Worm (Caenorhabditis elegans) whole organism, L4 larva: Measurements from ENCODE around the gene pyk-2.

Experiments used
- F10B5.3 ChIP-seq: sonication (generic microtip); optimal IDR thresholded peaks from 2 replicates; lab custom pipeline; 2016; ENCODE audit warnings: mild to moderate bottlenecking, missing genetic modification characterization, missing compliant biosample characterization
- F26F4.8 ChIP-seq: fragments of 200-800 bp; sonication (Bioruptor generic); conservative IDR thresholded peaks from 2 replicates; pipeline ENCODE4 v1.3.6; 2022; ENCODE audit warnings: missing genetic modification characterization, missing compliant biosample characterization
- F49E8.2 ChIP-seq: sonication (generic microtip); optimal IDR thresholded peaks from 2 replicates; lab custom pipeline; 2016; ENCODE audit warnings: missing compliant biosample characterization, mild to moderate bottlenecking, missing genetic modification characterization, borderline replicate concordance
- R02D3.7 ChIP-seq: fragments of 150-350 bp; sonication (generic microtip); optimal IDR thresholded peaks from 3 replicates; lab custom pipeline; 2014; ENCODE audit warnings: missing biosample characterization, missing genetic modification characterization
- ZK337.2 ChIP-seq: fragments of 200-800 bp; sonication (Bioruptor generic); IDR thresholded peaks from 2 replicates; pipeline ENCODE4 v1.3.6; 2022; ENCODE audit warnings: missing genetic modification reagents, missing genetic modification characterization, missing compliant biosample characterization
- aha-1 ChIP-seq: fragments of 150-350 bp; peaks from one replicate; lab custom pipeline; 2014; ENCODE audit warnings: missing biosample characterization, missing genetic modification characterization
- aly-2 ChIP-seq: sonication (generic microtip); optimal IDR thresholded peaks from 2 replicates; lab custom pipeline; 2018; ENCODE audit warnings: missing biosample characterization, missing genetic modification characterization
- ama-1 ChIP-seq: fragments of 150-350 bp; optimal IDR thresholded peaks from 2 replicates; lab custom pipeline; 2014; ENCODE audit warnings: inconsistent platforms, mixed read lengths
- ceh-20 ChIP-seq: fragments of 200-800 bp; sonication (Bioruptor generic); IDR thresholded peaks from 2 replicates; pipeline ENCODE4 v1.3.6; 2022; ENCODE audit warnings: missing genetic modification reagents, missing genetic modification characterization, missing compliant biosample characterization
- cey-2 ChIP-seq: sonication (generic microtip); optimal IDR thresholded peaks from 3 replicates; lab custom pipeline; 2017; ENCODE audit warnings: missing genetic modification characterization, mild to moderate bottlenecking, missing compliant biosample characterization, antibody characterized with exemption, borderline replicate concordance; ENCODE audit not compliant: insufficient read depth
- daf-16 ChIP-seq, 3 experiments: sonication (generic microtip); optimal IDR thresholded peaks; 2 replicates each; lab custom pipeline; 2016 to 2017; ENCODE audit warnings: missing genetic modification characterization in 3 of 3, missing genetic modification reagents in 3 of 3, mild to moderate bottlenecking in 2 of 3, missing compliant biosample characterization in 2 of 3, missing biosample characterization in 1 of 3, moderate library complexity in 1 of 3
- dmd-6 ChIP-seq: fragments of 200-800 bp; sonication (Bioruptor generic); IDR thresholded peaks from 2 replicates; pipeline ENCODE4 v1.3.6; 2022; ENCODE audit warnings: missing genetic modification reagents, missing genetic modification characterization, missing compliant biosample characterization
- egl-27 ChIP-seq: sonication (generic microtip); optimal IDR thresholded peaks from 3 replicates; lab custom pipeline; 2017; ENCODE audit warnings: missing biosample characterization, missing genetic modification reagents, missing genetic modification characterization
- fkh-10 ChIP-seq: fragments of 150-350 bp; optimal IDR thresholded peaks from 2 replicates; lab custom pipeline; 2014; ENCODE audit warnings: missing biosample characterization, missing genetic modification reagents, missing genetic modification characterization
- fos-1 ChIP-seq: fragments of 150-350 bp; optimal IDR thresholded peaks from 2 replicates; lab custom pipeline; 2014; ENCODE audit warnings: missing biosample characterization, missing genetic modification characterization
- hif-1 ChIP-seq, 2 experiments: sonication (generic microtip); optimal IDR thresholded peaks; 2 replicates each; lab custom pipeline; 2016 to 2017; ENCODE audit warnings: missing compliant biosample characterization in 2 of 2, missing genetic modification characterization in 2 of 2, missing genetic modification reagents in 2 of 2, missing genotype in 2 of 2, mild to moderate bottlenecking in 1 of 2
- hlh-30 ChIP-seq: sonication (generic microtip); optimal IDR thresholded peaks from 2 replicates; lab custom pipeline; 2017; ENCODE audit warnings: antibody characterized with exemption, mild to moderate bottlenecking, missing genetic modification characterization, missing compliant biosample characterization; ENCODE audit not compliant: insufficient read depth
- lin-1 ChIP-seq: fragments of 200-800 bp; sonication (Bioruptor generic); IDR thresholded peaks from 2 replicates; pipeline ENCODE4 v1.3.6; 2022; ENCODE audit warnings: missing genetic modification reagents, missing genetic modification characterization, missing compliant biosample characterization
- lin-15B ChIP-seq: fragments of 150-350 bp; sonication (generic microtip); optimal IDR thresholded peaks from 3 replicates; lab custom pipeline; 2014; ENCODE audit warnings: missing biosample characterization, missing genetic modification characterization
- lin-39 ChIP-seq: fragments of 150-350 bp; optimal IDR thresholded peaks from 2 replicates; lab custom pipeline; 2014; ENCODE audit warnings: missing biosample characterization, missing genetic modification reagents, missing genetic modification characterization
- lsy-2 ChIP-seq, 2 experiments: fragments of 150-350 bp in 1 of 2; sonication (generic microtip) in 1 of 2; optimal IDR thresholded peaks; 2 replicates each; lab custom pipeline; 2014 to 2017; ENCODE audit warnings: missing biosample characterization in 2 of 2, missing genetic modification characterization in 2 of 2
- madf-5 ChIP-seq, 2 experiments: fragments of 200-800 bp; sonication (Bioruptor generic); IDR thresholded peaks; 2 replicates each; pipeline ENCODE4 v1.3.6; 2022; ENCODE audit warnings: missing compliant biosample characterization in 2 of 2, missing genetic modification characterization in 2 of 2
- mdt-29 ChIP-seq: fragments of 200-800 bp; sonication (Bioruptor generic); IDR thresholded peaks from 2 replicates; pipeline ENCODE4 v1.3.6; 2022; ENCODE audit warnings: missing genetic modification reagents, missing genetic modification characterization, missing compliant biosample characterization
- mep-1 ChIP-seq: fragments of 150-350 bp; sonication (generic microtip); optimal IDR thresholded peaks from 3 replicates; lab custom pipeline; 2014; ENCODE audit warnings: missing biosample characterization, missing genetic modification characterization
- mes-2 ChIP-seq: sonication (generic microtip); optimal IDR thresholded peaks from 2 replicates; lab custom pipeline; 2016; ENCODE audit warnings: missing genotype, mild to moderate bottlenecking, missing genetic modification characterization, missing compliant biosample characterization; ENCODE audit not compliant: poor library complexity, severe bottlenecking
- mxl-3 ChIP-seq: fragments of 200-800 bp; sonication (Bioruptor generic); optimal IDR thresholded peaks from 2 replicates; lab custom pipeline; 2018; ENCODE audit warnings: mild to moderate bottlenecking, missing genetic modification characterization, missing compliant biosample characterization
- nhr-102 ChIP-seq: sonication (generic microtip); optimal IDR thresholded peaks from 2 replicates; lab custom pipeline; 2016; ENCODE audit warnings: mild to moderate bottlenecking, missing genetic modification characterization, moderate library complexity, missing compliant biosample characterization
- nhr-11 ChIP-seq: fragments of 150-350 bp; optimal IDR thresholded peaks from 2 replicates; lab custom pipeline; 2014; ENCODE audit warnings: missing biosample characterization, missing genetic modification characterization
- nhr-6 ChIP-seq: fragments of 150-350 bp; optimal IDR thresholded peaks from 2 replicates; lab custom pipeline; 2014; ENCODE audit warnings: missing biosample characterization, missing genetic modification characterization
- pha-4 ChIP-seq, 2 experiments: fragments of 150-350 bp in 1 of 2; fragments of 200-800 bp in 1 of 2; sonication (Bioruptor generic) in 1 of 2; IDR thresholded peaks in 1 of 2; optimal IDR thresholded peaks in 1 of 2; 2 replicates each; pipeline versions ENCODE4 v1.3.6 to Lab custom; 2014 to 2022; ENCODE audit warnings: missing genetic modification characterization in 2 of 2, missing genetic modification reagents in 2 of 2, missing biosample characterization in 1 of 2, missing compliant biosample characterization in 1 of 2
- php-3 ChIP-seq: fragments of 200-800 bp; sonication (Bioruptor generic); IDR thresholded peaks from 2 replicates; pipeline ENCODE4 v1.3.6; 2022; ENCODE audit warnings: missing genetic modification reagents, missing genetic modification characterization, missing compliant biosample characterization
- pqm-1 ChIP-seq: sonication (generic microtip); optimal IDR thresholded peaks from 2 replicates; lab custom pipeline; 2017; ENCODE audit warnings: missing biosample characterization, missing genetic modification characterization
- skn-1 ChIP-seq: fragments of 150-350 bp; optimal IDR thresholded peaks from 2 replicates; lab custom pipeline; 2014; ENCODE audit warnings: missing biosample characterization, missing genetic modification characterization
- snpc-1.2 ChIP-seq: fragments of 200-800 bp; sonication (Bioruptor generic); IDR thresholded peaks from 2 replicates; pipeline ENCODE4 v1.3.6; 2022; ENCODE audit warnings: missing genetic modification reagents, missing genetic modification characterization, missing compliant biosample characterization
- spr-1 ChIP-seq: sonication (generic microtip); optimal IDR thresholded peaks from 2 replicates; lab custom pipeline; 2016; ENCODE audit warnings: mild to moderate bottlenecking, missing genetic modification characterization, missing compliant biosample characterization
- spr-3 ChIP-seq: fragments of 200-800 bp; sonication (Bioruptor generic); optimal IDR thresholded peaks from 2 replicates; lab custom pipeline; 2018; ENCODE audit warnings: mild to moderate bottlenecking, missing genetic modification characterization, missing compliant biosample characterization
- tag-97 ChIP-seq: fragments of 200-800 bp; sonication (Bioruptor generic); IDR thresholded peaks from 2 replicates; pipeline ENCODE4 v1.3.6; 2022; ENCODE audit warnings: missing genetic modification characterization, missing compliant biosample characterization
- unc-130 ChIP-seq: sonication (generic microtip); optimal IDR thresholded peaks from 2 replicates; lab custom pipeline; 2016; ENCODE audit warnings: missing genetic modification reagents, missing genetic modification characterization, missing compliant biosample characterization
- unc-62 ChIP-seq, 3 experiments: fragments of 150-350 bp in 1 of 3; sonication (generic microtip); optimal IDR thresholded peaks in 2 of 3; peaks in 1 of 3; 1 replicate in 1 of 3; 2 replicates in 2 of 3; lab custom pipeline; 2014 to 2017; ENCODE audit warnings: missing biosample characterization in 3 of 3, missing genetic modification characterization in 3 of 3, missing genetic modification reagents in 3 of 3, missing genotype in 1 of 3
- zag-1 ChIP-seq: fragments of 150-350 bp; optimal IDR thresholded peaks from 2 replicates; lab custom pipeline; 2014; ENCODE audit warnings: missing biosample characterization, missing genetic modification characterization
- zfp-2 ChIP-seq: sonication (generic microtip); optimal IDR thresholded peaks from 2 replicates; lab custom pipeline; 2016; ENCODE audit warnings: mild to moderate bottlenecking, missing genetic modification characterization, missing compliant biosample characterization
- zfp-3 ChIP-seq: fragments of 200-800 bp; sonication (Bioruptor generic); conservative IDR thresholded peaks from 2 replicates; pipeline ENCODE4 v1.3.6; 2022; ENCODE audit warnings: missing genetic modification reagents, missing genetic modification characterization, missing compliant biosample characterization

pyk-2 gene

ce11 chrIV:10933777-10934546 lies 24.2 kb downstream of the pyk-2 start (continued):
- TF ChIP-seq unc-130 (no peak), madf-5 (GFP tag; IDR thresholded peaks at IDR 0.05; lab: Robert Waterston, UW) (no peak), lin-1 (GFP tag; lab: Robert Waterston, UW) (peak; percentile 7; the same call in 1 of the 2 replicates), mdt-29 (GFP tag; lab: Robert Waterston, UW) (peak; percentile 51), snpc-1.2 (no peak), spr-1 (peak; percentile 20), lin-15B (tag; lab: Kevin White, UChicago) (no peak), daf-16 (GFP tag; optimal IDR thresholded peaks at IDR 0.05; lab: Kevin White, UChicago) (no peak), daf-16 (tag; optimal IDR thresholded peaks at IDR 0.05; lab: Kevin White, UChicago) (peak; percentile 30), aha-1 (tag; lab: Kevin White, UChicago) (peak; percentile 56), egl-27 (tag; lab: Kevin White, UChicago) (no peak), php-3 (GFP tag; lab: Robert Waterston, UW) (no peak; the same call in 1 of the 2 replicates), fos-1 (tag; lab: Kevin White, UChicago) (no peak), ama-1 (lab: Kevin White, UChicago) (peak; percentile 65), zag-1 (tag; lab: Kevin White, UChicago) (no peak), pqm-1 (no peak), spr-3 (GFP tag; lab: Kevin White, UChicago) (peak; percentile 61), ZK337.2 (GFP tag; lab: Robert Waterston, UW) (no peak), hlh-30 (tag; lab: Kevin White, UChicago) (peak; percentile 35), pha-4 (GFP tag; IDR thresholded peaks at IDR 0.05; lab: Robert Waterston, UW) (peak; percentile 66; the same call in 1 of the 2 replicates), pha-4 (tag; optimal IDR thresholded peaks at IDR 0.05; lab: Kevin White, UChicago) (no peak), nhr-102 (tag; lab: Kevin White, UChicago) (peak; percentile 35), tag-97 (GFP tag; lab: Robert Waterston, UW) (no peak), mep-1 (tag; lab: Kevin White, UChicago) (peak; percentile 60), unc-62 (GFP tag; optimal IDR thresholded peaks at IDR 0.05 in 1 of 2; lab: Kevin White, UChicago) (peak in 1 of 2 experiments; percentile 65), unc-62 (tag; optimal IDR thresholded peaks at IDR 0.05; lab: Kevin White, UChicago) (no peak), fkh-10 (GFP tag; lab: Kevin White, UChicago) (no peak), lsy-2 (tag; optimal IDR thresholded peaks at IDR 0.05; lab: Kevin White, UChicago) (peak; percentile 2 to 66), zfp-3 (GFP tag; lab: Robert Waterston, UW) (peak; percentile 84), cey-2 (tag; lab: Kevin White, UChicago) (no peak), aly-2 (tag; lab: Kevin White, UChicago) (no peak), mes-2 (peak; percentile 25), R02D3.7 (no peak), zfp-2 (no peak)

- TF ChIP-seq daf-16 (GFP tag; optimal IDR thresholded peaks at IDR 0.05; lab: Kevin White, UChicago), result no peak
- TF ChIP-seq daf-16 (tag; optimal IDR thresholded peaks at IDR 0.05; lab: Kevin White, UChicago), result no peak
- no peak for TF ChIP-seq F10B5.3 (tag; lab: Kevin White, UChicago)
- peak in 1 of 2 experiments; percentile 42 for TF ChIP-seq unc-62 (GFP tag; optimal IDR thresholded peaks at IDR 0.05 in 1 of 2; lab: Kevin White, UChicago)
- TF ChIP-seq unc-62 (tag; optimal IDR thresholded peaks at IDR 0.05; lab: Kevin White, UChicago), result no peak
- no peak for TF ChIP-seq mdt-29 (GFP tag; lab: Robert Waterston, UW)
These were observed 25.1 kb downstream of the pyk-2 start for ce11 chrIV:10934786-10935185.

ce11 chrIV:10935336-10935735 lies 25.6 kb downstream of the pyk-2 start:
- TF ChIP-seq hlh-30 (tag; lab: Kevin White, UChicago) (peak; percentile 100), hif-1 (tag; optimal IDR thresholded peaks at IDR 0.05; lab: Kevin White, UChicago) (peak in 1 of 2 experiments; percentile 62), F26F4.8 (GFP tag; lab: Robert Waterston, UW) (no peak), mxl-3 (GFP tag; lab: Kevin White, UChicago) (peak; percentile 80), F49E8.2 (no peak), spr-1 (no peak), R02D3.7 (no peak), skn-1 (tag; lab: Kevin White, UChicago) (peak; percentile 9), unc-62 (GFP tag; optimal IDR thresholded peaks at IDR 0.05 in 1 of 2; lab: Kevin White, UChicago) (peak in 1 of 2 experiments; percentile 98), unc-62 (tag; optimal IDR thresholded peaks at IDR 0.05; lab: Kevin White, UChicago) (no peak), madf-5 (GFP tag; IDR thresholded peaks at IDR 0.05; lab: Robert Waterston, UW) (no peak), snpc-1.2 (peak; percentile 33; the same call in 1 of the 2 replicates), lin-39 (no peak), ceh-20 (GFP tag; lab: Robert Waterston, UW) (peak; percentile 91), dmd-6 (peak; percentile 88), zfp-3 (GFP tag; lab: Robert Waterston, UW) (peak; percentile 50; the same call in 1 of the 2 replicates), nhr-11 (tag; lab: Kevin White, UChicago) (peak; percentile 93), nhr-6 (tag; lab: Kevin White, UChicago) (peak; percentile 67), php-3 (GFP tag; lab: Robert Waterston, UW) (peak; percentile 44; the same call in 1 of the 2 replicates), mdt-29 (GFP tag; lab: Robert Waterston, UW) (peak; percentile 80)
